Worm (Caenorhabditis elegans) whole organism, late embryonic: Measurements from ENCODE around the gene F09E5.11.

Experiments
- K02D7.2 ChIP-seq: sonication (generic microtip); optimal IDR thresholded peaks from 2 replicates; lab custom pipeline; 2017; ENCODE audit warnings: mild to moderate bottlenecking, missing genetic modification characterization, missing compliant biosample characterization
- K09A11.1 ChIP-seq: sonication (generic microtip); optimal IDR thresholded peaks from 2 replicates; lab custom pipeline; 2017; ENCODE audit warnings: antibody characterized with exemption, mild to moderate bottlenecking, missing genetic modification characterization, missing compliant biosample characterization; ENCODE audit not compliant: insufficient read depth
- Y22D7AL.16 ChIP-seq: sonication (generic microtip); optimal IDR thresholded peaks from 2 replicates; lab custom pipeline; 2016; ENCODE audit warnings: missing genetic modification characterization, missing compliant biosample characterization
- ama-1 ChIP-seq: fragments of 150-350 bp; optimal IDR thresholded peaks from 2 replicates; lab custom pipeline; 2014
- ceh-2 ChIP-seq: sonication (generic microtip); optimal IDR thresholded peaks from 2 replicates; lab custom pipeline; 2016; ENCODE audit warnings: missing genotype, missing genetic modification characterization, missing compliant biosample characterization
- che-1 ChIP-seq: sonication (generic microtip); optimal IDR thresholded peaks from 2 replicates; lab custom pipeline; 2016; ENCODE audit warnings: mild to moderate bottlenecking, missing genetic modification characterization, missing compliant biosample characterization
- elt-2 ChIP-seq: sonication (generic microtip); optimal IDR thresholded peaks from 2 replicates; lab custom pipeline; 2016; ENCODE audit warnings: missing genetic modification reagents, missing genetic modification characterization, missing compliant biosample characterization
- elt-4 ChIP-seq: sonication (generic microtip); optimal IDR thresholded peaks from 2 replicates; lab custom pipeline; 2016; ENCODE audit warnings: missing genetic modification characterization, missing compliant biosample characterization
- ets-4 ChIP-seq: sonication (generic microtip); optimal IDR thresholded peaks from 2 replicates; lab custom pipeline; 2016; ENCODE audit warnings: missing genetic modification characterization, missing compliant biosample characterization
- nfya-1 ChIP-seq: sonication (generic microtip); optimal IDR thresholded peaks from 2 replicates; lab custom pipeline; 2017; ENCODE audit warnings: missing genetic modification characterization, mild to moderate bottlenecking, missing compliant biosample characterization, antibody characterized with exemption, moderate library complexity
- sox-2 ChIP-seq: fragments of 200-800 bp; sonication (Bioruptor generic); IDR thresholded peaks from 2 replicates; pipeline ENCODE4 v1.3.6; 2022; ENCODE audit warnings: missing genetic modification reagents, missing genetic modification characterization, missing compliant biosample characterization
- tbx-2 ChIP-seq: sonication (generic microtip); optimal IDR thresholded peaks from 2 replicates; lab custom pipeline; 2016; ENCODE audit warnings: missing genetic modification characterization, missing compliant biosample characterization
- unc-86 ChIP-seq: sonication (generic microtip); optimal IDR thresholded peaks from 2 replicates; lab custom pipeline; 2016; ENCODE audit warnings: missing genetic modification characterization, missing compliant biosample characterization

DNA sequence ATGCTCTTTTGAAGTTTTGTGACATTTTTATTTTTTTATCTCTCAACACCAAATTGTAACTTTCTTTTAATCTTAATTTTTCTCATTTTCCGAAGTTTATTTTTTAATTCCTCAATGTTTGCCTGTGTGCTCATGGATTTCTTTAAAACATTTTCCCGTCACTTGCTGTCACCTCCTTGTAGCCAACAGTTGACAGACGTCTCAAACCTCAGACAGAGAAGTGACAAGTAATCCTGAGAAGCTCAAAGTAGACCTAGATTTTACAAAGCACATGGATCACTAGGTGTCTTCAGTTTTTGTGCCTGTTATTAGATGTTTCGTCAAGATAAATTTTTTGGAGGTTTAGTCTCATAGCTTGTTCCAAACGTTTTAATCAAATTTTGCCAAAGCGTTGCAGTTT lies 48.3 kb downstream of the F09E5.11 start:
- TF ChIP-seq K09A11.1 (no peak), ets-4 (no peak), unc-86 (no peak), che-1 (no peak), tbx-2 (tag; lab: Kevin White, UChicago) (no peak), nfya-1 (tag; lab: Kevin White, UChicago) (no peak), ama-1 (lab: Kevin White, UChicago) (no peak), elt-2 (tag; lab: Kevin White, UChicago) (no peak), K02D7.2 (tag; lab: Kevin White, UChicago) (no peak), elt-4 (tag; lab: Kevin White, UChicago) (no peak), sox-2 (GFP tag; lab: Robert Waterston, UW) (no peak), ceh-2 (no peak), Y22D7AL.16 (tag; lab: Kevin White, UChicago) (no peak)
